Fruit fly (Drosophila melanogaster) whole organism, embryonic: Measurements from ENCODE around the gene Paics.

Experiments
- CG10147 ChIP-seq: fragments of 200-800 bp; sonication (Bioruptor generic); optimal IDR thresholded peaks from 2 replicates; lab custom pipeline; 2019; ENCODE audit warnings: missing biosample characterization, mild to moderate bottlenecking, missing genetic modification characterization, moderate library complexity
- CG10431 ChIP-seq: fragments of 200-800 bp; sonication (Bioruptor generic); optimal IDR thresholded peaks from 3 replicates; lab custom pipeline; 2018; ENCODE audit warnings: missing biosample characterization, mild to moderate bottlenecking, missing genetic modification characterization
- CG10462 ChIP-seq: fragments of 200-800 bp; sonication (Bioruptor generic); optimal IDR thresholded peaks from 2 replicates; lab custom pipeline; 2016; ENCODE audit warnings: missing biosample characterization, missing genetic modification characterization
- CG11456 ChIP-seq: fragments of 200-800 bp; sonication (Bioruptor generic); IDR thresholded peaks from 3 replicates; pipeline ENCODE4 v1.3.6; 2022; ENCODE audit warnings: missing biosample characterization, missing genetic modification characterization
- CG13775 ChIP-seq: fragments of 200-800 bp; sonication (Bioruptor generic); optimal IDR thresholded peaks from 3 replicates; lab custom pipeline; 2017; ENCODE audit warnings: missing biosample characterization, mild to moderate bottlenecking, missing genetic modification characterization
- CG13894 ChIP-seq: fragments of 200-800 bp; sonication (Bioruptor generic); optimal IDR thresholded peaks from 3 replicates; lab custom pipeline; 2018; ENCODE audit warnings: missing biosample characterization, mild to moderate bottlenecking, missing genetic modification characterization, moderate library complexity
- CG14014 ChIP-seq: fragments of 200-800 bp; sonication (Bioruptor generic); IDR thresholded peaks from 2 replicates; pipeline ENCODE4 v1.3.6; 2022; ENCODE audit warnings: missing biosample characterization, missing genetic modification characterization
- CG14710 ChIP-seq: fragments of 200-800 bp; sonication (Bioruptor generic); optimal IDR thresholded peaks from 3 replicates; lab custom pipeline; 2019; ENCODE audit warnings: missing biosample characterization, mild to moderate bottlenecking, missing genetic modification characterization, moderate library complexity
- CG15269 ChIP-seq: fragments of 200-800 bp; sonication (Bioruptor generic); optimal IDR thresholded peaks from 2 replicates; lab custom pipeline; 2018; ENCODE audit warnings: missing biosample characterization, mild to moderate bottlenecking, missing genetic modification characterization, moderate library complexity
- CG18262 ChIP-seq: fragments of 200-800 bp; optimal IDR thresholded peaks from 3 replicates; lab custom pipeline; 2019; ENCODE audit warnings: missing biosample characterization, mild to moderate bottlenecking, missing genetic modification characterization, moderate library complexity
- CG18619 ChIP-seq: fragments of 200-800 bp; sonication (Bioruptor generic); optimal IDR thresholded peaks from 3 replicates; lab custom pipeline; 2017; ENCODE audit warnings: missing biosample characterization, mild to moderate bottlenecking, missing genetic modification characterization
- CG6254 ChIP-seq: fragments of 200-800 bp; sonication (Bioruptor generic); optimal IDR thresholded peaks from 3 replicates; lab custom pipeline; 2017; ENCODE audit warnings: mild to moderate bottlenecking, missing biosample characterization, missing genetic modification reagents, missing genetic modification characterization
- CG6683 ChIP-seq: fragments of 200-800 bp; sonication (Bioruptor generic); optimal IDR thresholded peaks from 2 replicates; lab custom pipeline; 2017; ENCODE audit warnings: missing biosample characterization, mild to moderate bottlenecking, missing genetic modification characterization, missing genetic modification reagents
- CG7556 ChIP-seq: fragments of 200-800 bp; sonication (Bioruptor generic); optimal IDR thresholded peaks from 2 replicates; lab custom pipeline; 2017; ENCODE audit warnings: missing biosample characterization, mild to moderate bottlenecking, missing genetic modification characterization
- CG7987 ChIP-seq: fragments of 200-800 bp; sonication (Bioruptor generic); optimal IDR thresholded peaks from 2 replicates; lab custom pipeline; 2018; ENCODE audit warnings: missing biosample characterization, mild to moderate bottlenecking, missing genetic modification characterization, moderate library complexity
- CG8290 ChIP-seq, 3 experiments: fragments of 200-800 bp; sonication (Bioruptor generic); optimal IDR thresholded peaks; 2 replicates each; lab custom pipeline; 2016 to 2019; ENCODE audit warnings: missing biosample characterization in 3 of 3, missing genetic modification characterization in 3 of 3, mild to moderate bottlenecking in 2 of 3, moderate library complexity in 1 of 3
- CG9609 ChIP-seq: fragments of 200-800 bp; sonication (Bioruptor generic); optimal IDR thresholded peaks from 3 replicates; lab custom pipeline; 2016; ENCODE audit warnings: missing biosample characterization, missing genetic modification characterization
- Hey ChIP-seq: fragments of 200-800 bp; sonication (Bioruptor generic); optimal IDR thresholded peaks from 3 replicates; lab custom pipeline; 2018; ENCODE audit warnings: missing biosample characterization, mild to moderate bottlenecking, missing genetic modification characterization
- Kr ChIP-seq: fragments of 200-800 bp; sonication (Bioruptor generic); optimal IDR thresholded peaks from 2 replicates; lab custom pipeline; 2017; ENCODE audit warnings: missing biosample characterization, mild to moderate bottlenecking, missing genetic modification characterization
- MESR4 ChIP-seq: fragments of 200-800 bp; sonication (Bioruptor generic); optimal IDR thresholded peaks from 2 replicates; lab custom pipeline; 2018; ENCODE audit warnings: missing biosample characterization, mild to moderate bottlenecking, missing genetic modification characterization, moderate library complexity
- NC2β ChIP-seq: fragments of 200-800 bp; sonication (Bioruptor generic); optimal IDR thresholded peaks from 2 replicates; lab custom pipeline; 2016; ENCODE audit warnings: missing biosample characterization, missing genetic modification characterization
- Optix ChIP-seq: fragments of 200-800 bp; sonication (Bioruptor generic); IDR thresholded peaks from 3 replicates; pipeline ENCODE4 v1.3.6; 2022; ENCODE audit warnings: missing biosample characterization, missing genetic modification characterization
- Usf ChIP-seq: fragments of 200-800 bp; sonication (Bioruptor generic); optimal IDR thresholded peaks from 2 replicates; lab custom pipeline; 2017; ENCODE audit warnings: missing genotype, missing biosample characterization, missing genetic modification characterization
- al ChIP-seq: fragments of 200-800 bp; sonication (Bioruptor generic); IDR thresholded peaks from 2 replicates; pipeline ENCODE4 v1.3.6; 2022; ENCODE audit warnings: missing biosample characterization, missing genetic modification characterization
- ase ChIP-seq: fragments of 200-800 bp; sonication (Bioruptor generic); IDR thresholded peaks from 3 replicates; pipeline ENCODE4 v1.3.6; 2022; ENCODE audit warnings: missing biosample characterization, missing genetic modification characterization
- bbx ChIP-seq: fragments of 200-800 bp; sonication (Bioruptor generic); IDR thresholded peaks from 2 replicates; pipeline ENCODE4 v1.3.6; 2022; ENCODE audit warnings: missing biosample characterization, missing genetic modification characterization; ENCODE audit not compliant: partially characterized antibody
- cato ChIP-seq: fragments of 200-800 bp; sonication (Bioruptor generic); optimal IDR thresholded peaks from 2 replicates; lab custom pipeline; 2016; ENCODE audit warnings: missing biosample characterization, missing genetic modification characterization, borderline replicate concordance
- chif ChIP-seq, 2 experiments: fragments of 200-800 bp; sonication (Bioruptor generic); optimal IDR thresholded peaks; 3 replicates each; lab custom pipeline; 2016; ENCODE audit warnings: missing biosample characterization in 2 of 2, missing genetic modification characterization in 2 of 2
- chinmo ChIP-seq: fragments of 200-800 bp; sonication (Bioruptor generic); IDR thresholded peaks from 4 replicates; pipeline ENCODE4 v1.3.6; 2022; ENCODE audit warnings: missing biosample characterization, missing genetic modification characterization; ENCODE audit not compliant: partially characterized antibody
- corto ChIP-seq: fragments of 200-800 bp; sonication (Bioruptor generic); optimal IDR thresholded peaks from 2 replicates; lab custom pipeline; 2016; ENCODE audit warnings: missing biosample characterization, mild to moderate bottlenecking, missing genetic modification characterization, moderate library complexity
- crol ChIP-seq: fragments of 200-800 bp; sonication (Bioruptor generic); IDR thresholded peaks from 2 replicates; pipeline ENCODE4 v1.3.6; 2022; ENCODE audit warnings: missing biosample characterization, missing genetic modification characterization
- ewg ChIP-seq: fragments of 200-800 bp; sonication (Bioruptor generic); optimal IDR thresholded peaks from 3 replicates; lab custom pipeline; 2017; ENCODE audit warnings: mild to moderate bottlenecking, missing biosample characterization, missing genetic modification reagents, missing genetic modification characterization
- gfzf ChIP-seq: fragments of 200-800 bp; sonication (Bioruptor generic); optimal IDR thresholded peaks from 2 replicates; lab custom pipeline; 2016; ENCODE audit warnings: missing biosample characterization, mild to moderate bottlenecking, missing genetic modification characterization, moderate library complexity
- grn ChIP-seq: fragments of 200-800 bp; sonication (Bioruptor generic); optimal IDR thresholded peaks from 3 replicates; lab custom pipeline; 2017; ENCODE audit warnings: missing biosample characterization, missing genetic modification characterization
- gsb-n ChIP-seq: fragments of 200-800 bp; sonication (Bioruptor generic); optimal IDR thresholded peaks from 3 replicates; lab custom pipeline; 2018; ENCODE audit warnings: missing biosample characterization, mild to moderate bottlenecking, missing genetic modification characterization
- jing ChIP-seq: fragments of 200-800 bp; sonication (Bioruptor generic); optimal IDR thresholded peaks from 2 replicates; lab custom pipeline; 2018; ENCODE audit warnings: missing biosample characterization, mild to moderate bottlenecking, missing genetic modification characterization
- lbe ChIP-seq: fragments of 200-800 bp; sonication (Bioruptor generic); optimal IDR thresholded peaks from 2 replicates; lab custom pipeline; 2016; ENCODE audit warnings: missing biosample characterization, mild to moderate bottlenecking, missing genetic modification characterization
- mld ChIP-seq: fragments of 200-800 bp; sonication (Bioruptor generic); IDR thresholded peaks from 3 replicates; pipeline ENCODE4 v1.3.6; 2022; ENCODE audit warnings: missing biosample characterization, missing genetic modification characterization; ENCODE audit not compliant: partially characterized antibody
- scrt ChIP-seq: fragments of 200-800 bp; sonication (Bioruptor generic); optimal IDR thresholded peaks from 2 replicates; lab custom pipeline; 2018; ENCODE audit warnings: missing biosample characterization, mild to moderate bottlenecking, missing genetic modification characterization, moderate library complexity
- slou ChIP-seq: fragments of 200-800 bp; sonication (Bioruptor generic); optimal IDR thresholded peaks from 3 replicates; lab custom pipeline; 2016; ENCODE audit warnings: missing biosample characterization, missing genetic modification characterization
- sob ChIP-seq: fragments of 200-800 bp; sonication (Bioruptor generic); IDR thresholded peaks from 2 replicates; pipeline ENCODE4 v1.3.6; 2022; ENCODE audit warnings: missing biosample characterization, missing genetic modification characterization
- tap ChIP-seq: fragments of 200-800 bp; optimal IDR thresholded peaks from 3 replicates; lab custom pipeline; 2019; ENCODE audit warnings: missing biosample characterization, mild to moderate bottlenecking, missing genetic modification characterization, moderate library complexity
- zfh2 ChIP-seq: fragments of 200-800 bp; sonication (Bioruptor generic); optimal IDR thresholded peaks from 2 replicates; lab custom pipeline; 2016; ENCODE audit warnings: missing biosample characterization, missing genetic modification characterization

Paics gene

DNA sequence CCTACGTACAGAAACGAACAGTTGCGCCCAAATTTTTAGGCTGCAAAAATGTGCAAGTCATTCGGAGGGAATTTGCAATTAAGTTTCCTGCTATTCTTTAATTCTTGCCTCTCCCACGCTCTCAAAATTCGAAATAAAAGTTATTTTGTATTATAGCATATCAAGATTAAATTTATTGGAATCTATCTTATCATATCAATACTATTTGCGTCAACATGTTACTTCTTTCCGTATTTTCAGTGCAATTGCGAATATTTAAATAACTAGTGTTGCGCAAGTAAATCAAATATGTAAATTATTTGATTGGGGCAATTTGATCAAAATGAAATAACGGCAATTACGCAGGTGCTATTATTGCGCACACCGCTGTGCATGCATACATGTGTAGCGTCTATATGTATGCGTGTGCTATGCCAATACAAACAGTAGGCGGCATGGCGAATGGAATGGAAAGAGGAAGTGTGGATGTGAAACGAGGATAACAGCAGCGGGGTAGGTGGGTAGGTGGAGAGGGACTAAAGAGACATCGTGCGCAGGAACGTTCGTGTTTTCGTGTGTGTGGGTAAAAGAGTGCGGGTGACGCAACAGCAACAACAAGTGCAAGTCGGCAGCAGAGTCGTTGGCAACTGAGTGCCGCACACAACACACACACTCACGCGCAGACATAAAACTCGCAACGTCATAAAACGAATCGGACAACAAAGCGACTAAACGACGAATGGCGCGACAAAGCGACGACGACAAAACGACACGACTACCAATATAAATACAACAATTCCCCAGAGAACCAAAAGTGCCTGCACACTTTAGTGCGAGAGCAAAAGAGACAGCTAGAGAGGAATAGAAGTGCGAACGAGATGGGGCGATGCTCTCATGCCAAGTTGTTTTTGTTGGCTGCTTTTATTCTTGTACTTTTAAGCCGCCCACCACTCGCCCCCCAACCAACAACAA, 24.7 kb downstream of the Paics start (continued):
- TF ChIP-seq Kr (peak; percentile 74), corto (GFP tag; lab: Kevin White, UChicago) (peak; percentile 71), Optix (GFP tag; lab: Robert Waterston, UW) (peak; percentile 73; the same call in 1 of the 3 replicates), CG14710 (tag; lab: Kevin White, UChicago) (peak; percentile 95)

DNA sequence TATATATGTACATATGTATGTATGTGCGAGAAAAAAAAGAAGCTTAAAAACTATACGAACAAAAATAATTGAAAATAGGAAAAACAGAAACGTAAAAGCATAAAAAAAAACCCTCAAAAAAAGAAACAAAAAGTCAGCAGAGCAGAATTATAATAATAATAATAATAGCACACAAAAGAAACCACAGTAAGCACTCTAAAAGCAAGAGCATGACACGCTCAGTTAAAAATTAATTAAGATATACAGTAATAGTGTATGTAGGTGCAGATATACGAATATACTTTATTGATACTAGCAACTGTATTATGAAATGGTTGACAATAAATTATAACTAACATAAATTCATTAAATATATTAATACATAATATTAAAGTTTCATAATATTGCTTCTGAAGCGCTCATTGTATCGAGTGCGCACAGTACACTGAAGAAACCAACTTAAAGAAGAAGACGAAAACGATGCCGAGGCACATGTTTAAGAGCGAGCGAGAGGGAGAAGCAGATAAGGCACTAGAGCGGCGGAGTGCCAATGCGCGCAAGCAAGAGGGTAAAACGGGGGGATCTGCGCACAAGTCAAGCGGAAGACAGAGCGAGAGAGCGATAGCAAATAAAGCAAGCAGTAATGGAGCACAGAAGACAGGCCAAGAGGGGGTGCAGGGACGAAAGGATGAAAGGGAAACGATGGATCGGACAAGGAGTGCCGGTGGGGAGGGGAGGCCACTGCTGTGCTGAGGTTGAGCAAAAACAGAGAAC, 25.5 kb downstream of the Paics start:
- TF ChIP-seq crol (GFP tag; lab: Robert Waterston, UW) = peak; percentile 100
- TF ChIP-seq grn (GFP tag; lab: Kevin White, UChicago) = no peak
- peak; percentile 17 for TF ChIP-seq ewg
- TF ChIP-seq CG14014 (GFP tag; lab: Robert Waterston, UW) = peak; percentile 89
- no peak for TF ChIP-seq MESR4 (GFP tag; lab: Kevin White, UChicago)
- peak; percentile 79 for TF ChIP-seq CG6254 (GFP tag; lab: Kevin White, UChicago)
- TF ChIP-seq tap (tag; lab: Kevin White, UChicago) = peak; percentile 89
- peak; percentile 82 for TF ChIP-seq Usf (GFP tag; lab: Kevin White, UChicago)
- TF ChIP-seq CG8290 (GFP tag; optimal IDR thresholded peaks at IDR 0.05; lab: Kevin White, UChicago) = peak; percentile 61
- TF ChIP-seq CG8290 (tag; optimal IDR thresholded peaks at IDR 0.05; lab: Kevin White, UChicago) = peak in 1 of 2 experiments; percentile 39
- peak; percentile 67; the same call in 2 of the 4 replicates for TF ChIP-seq chinmo (GFP tag; lab: Robert Waterston, UW)
- peak; percentile 90 for TF ChIP-seq gsb-n
- TF ChIP-seq CG15269 = peak; percentile 96
- peak; percentile 41 for TF ChIP-seq CG7556
- TF ChIP-seq mld (GFP tag; lab: Robert Waterston, UW) = no peak
- peak; percentile 90 for TF ChIP-seq al (GFP tag; lab: Robert Waterston, UW)
- TF ChIP-seq CG7987 (GFP tag; lab: Kevin White, UChicago) = peak; percentile 53
- TF ChIP-seq jing (GFP tag; lab: Kevin White, UChicago) = peak; percentile 68
- TF ChIP-seq Hey (tag; lab: Kevin White, UChicago) = no peak
- peak; percentile 90 for TF ChIP-seq CG18262
- no peak for TF ChIP-seq gfzf (GFP tag; lab: Kevin White, UChicago)
- TF ChIP-seq CG9609 (GFP tag; lab: Kevin White, UChicago) = no peak
- peak; percentile 82 for TF ChIP-seq sob (GFP tag; lab: Robert Waterston, UW)
- TF ChIP-seq CG11456 = peak; percentile 84
- TF ChIP-seq CG6683 = peak; percentile 77
- TF ChIP-seq CG10147 (GFP tag; lab: Kevin White, UChicago) = peak; percentile 81
- peak; percentile 71 for TF ChIP-seq slou (GFP tag; lab: Kevin White, UChicago)
- TF ChIP-seq CG10431 (GFP tag; lab: Kevin White, UChicago) = peak; percentile 63
- no peak for TF ChIP-seq chif (GFP tag; optimal IDR thresholded peaks at IDR 0.05; lab: Kevin White, UChicago)
- peak; percentile 84 for TF ChIP-seq scrt
- peak; percentile 22 for TF ChIP-seq lbe
- TF ChIP-seq zfh2 = no peak
- peak; percentile 80 for TF ChIP-seq ase
- TF ChIP-seq CG10462 (GFP tag; lab: Kevin White, UChicago) = peak; percentile 61
- peak; percentile 49 for TF ChIP-seq cato (GFP tag; lab: Kevin White, UChicago)
- peak; percentile 51; the same call in 1 of the 2 replicates for TF ChIP-seq bbx
- TF ChIP-seq CG13894 = peak; percentile 93
- no peak for TF ChIP-seq NC2β
- peak; percentile 81 for TF ChIP-seq CG18619 (GFP tag; lab: Kevin White, UChicago)
- peak; percentile 82 for TF ChIP-seq CG13775 (GFP tag; lab: Kevin White, UChicago)
